Fruit fly (Drosophila melanogaster): ENCODE measurements around the gene CG13599.

Gene CG13599

dm6 chr3R:23910260-23910887, 21.1 kb upstream of the CG13599 start:
- TF ChIP-seq psq (GFP tag; optimal IDR thresholded peaks at IDR 0.05) (no peak), ey (GFP tag; optimal IDR thresholded peaks at IDR 0.05) (no peak), Vsx2 (GFP tag; optimal IDR thresholded peaks at IDR 0.05; ENCODE audit: partially characterized antibody) (no peak), foxo (GFP tag; optimal IDR thresholded peaks at IDR 0.05) (no peak), N (GFP tag; optimal IDR thresholded peaks at IDR 0.05) (no peak), OdsH (GFP tag; optimal IDR thresholded peaks at IDR 0.05) (no peak), GATAd (GFP tag; optimal IDR thresholded peaks at IDR 0.05) (no peak), usp (GFP tag; optimal IDR thresholded peaks at IDR 0.05) (no peak), h (GFP tag; optimal IDR thresholded peaks at IDR 0.05) (no peak), br (GFP tag; optimal IDR thresholded peaks at IDR 0.05) (no peak), Myc (optimal IDR thresholded peaks at IDR 0.05) (no peak)

dm6 chr3R:23911073-23911690, 20.3 kb upstream of the CG13599 start:
- TF ChIP-seq Mio (GFP tag; optimal IDR thresholded peaks at IDR 0.05) = no peak
- no peak for TF ChIP-seq br (GFP tag; optimal IDR thresholded peaks at IDR 0.05)
- TF ChIP-seq Dfd (GFP tag; optimal IDR thresholded peaks at IDR 0.05) = peak; percentile 11
- no peak for TF ChIP-seq Myc (optimal IDR thresholded peaks at IDR 0.05)
- no peak for TF ChIP-seq sv (GFP tag; optimal IDR thresholded peaks at IDR 0.05)

- TF ChIP-seq Dfd (GFP tag; optimal IDR thresholded peaks at IDR 0.05) = peak; percentile 41
- TF ChIP-seq br (GFP tag; optimal IDR thresholded peaks at IDR 0.05) = no peak
Observed at dm6 chr3R:23912349-23912748, 19.1 kb upstream of the CG13599 start.

dm6 chr3R:23914415-23915041, 16.9 kb upstream of the CG13599 start:
- TF ChIP-seq N (GFP tag; optimal IDR thresholded peaks at IDR 0.05) (no peak), Sp1 (GFP tag; optimal IDR thresholded peaks at IDR 0.05) (no peak), foxo (GFP tag; optimal IDR thresholded peaks at IDR 0.05) (no peak), dsf (GFP tag; optimal IDR thresholded peaks at IDR 0.05; ENCODE audit: borderline replicate concordance) (no peak), Rel (GFP tag; optimal IDR thresholded peaks at IDR 0.05) (no peak), Rel (tag; optimal IDR thresholded peaks at IDR 0.05) (no peak), Dif (GFP tag; optimal IDR thresholded peaks at IDR 0.05; ENCODE audit: partially characterized antibody) (peak; percentile 1), CrebA (GFP tag; optimal IDR thresholded peaks at IDR 0.05; ENCODE audit: borderline replicate concordance) (no peak), OdsH (GFP tag; optimal IDR thresholded peaks at IDR 0.05) (no peak), Vsx2 (GFP tag; optimal IDR thresholded peaks at IDR 0.05; ENCODE audit: partially characterized antibody) (peak; percentile 3)

- TF ChIP-seq N (GFP tag; optimal IDR thresholded peaks at IDR 0.05) = no peak
- TF ChIP-seq HLH106 (tag; optimal IDR thresholded peaks at IDR 0.05) = peak; percentile 94
- peak; percentile 48 for TF ChIP-seq CrebA (GFP tag; optimal IDR thresholded peaks at IDR 0.05; ENCODE audit: borderline replicate concordance)
- peak; percentile 93 for TF ChIP-seq sage (GFP tag; optimal IDR thresholded peaks at IDR 0.05)
- TF ChIP-seq fru (GFP tag; optimal IDR thresholded peaks at IDR 0.05) = peak; percentile 94
- peak; percentile 79 for TF ChIP-seq Rel (GFP tag; optimal IDR thresholded peaks at IDR 0.05)
- TF ChIP-seq Rel (tag; optimal IDR thresholded peaks at IDR 0.05) = peak; percentile 68
- TF ChIP-seq Dif (GFP tag; optimal IDR thresholded peaks at IDR 0.05; ENCODE audit: partially characterized antibody) = no peak
- TF ChIP-seq dmrt93B (GFP tag; optimal IDR thresholded peaks at IDR 0.05) = peak; percentile 86
- peak; percentile 93 for TF ChIP-seq ey (GFP tag; optimal IDR thresholded peaks at IDR 0.05)
- no peak for TF ChIP-seq pan (optimal IDR thresholded peaks at IDR 0.05)
- no peak for TF ChIP-seq sv (GFP tag; optimal IDR thresholded peaks at IDR 0.05)
- peak; percentile 71 for TF ChIP-seq Jra (GFP tag; optimal IDR thresholded peaks at IDR 0.05)
- no peak for TF ChIP-seq jim (GFP tag; optimal IDR thresholded peaks at IDR 0.05)
- no peak for TF ChIP-seq dl (GFP tag; optimal IDR thresholded peaks at IDR 0.05; ENCODE audit: insufficient read depth in 1 of 2, partially characterized antibody in 2 of 2)
- peak; percentile 89 for TF ChIP-seq brk (GFP tag; optimal IDR thresholded peaks at IDR 0.05)
- TF ChIP-seq CG9705 (GFP tag; optimal IDR thresholded peaks at IDR 0.05) = peak; percentile 80
- peak; percentile 80 for TF ChIP-seq CG32264 (GFP tag; optimal IDR thresholded peaks at IDR 0.05)
- peak; percentile 19 for TF ChIP-seq GATAd (GFP tag; optimal IDR thresholded peaks at IDR 0.05)
- TF ChIP-seq rgr (GFP tag; optimal IDR thresholded peaks at IDR 0.05) = peak; percentile 95
- TF ChIP-seq Dfd (GFP tag; optimal IDR thresholded peaks at IDR 0.05) = no peak
- no peak for TF ChIP-seq Abd-B (GFP tag; optimal IDR thresholded peaks at IDR 0.05)
- no peak for TF ChIP-seq Myc (optimal IDR thresholded peaks at IDR 0.05)
- peak; percentile 95 for TF ChIP-seq OdsH (GFP tag; optimal IDR thresholded peaks at IDR 0.05)
- TF ChIP-seq usp (GFP tag; optimal IDR thresholded peaks at IDR 0.05) = no peak
- no peak for TF ChIP-seq Mio (GFP tag; optimal IDR thresholded peaks at IDR 0.05)
- peak; percentile 90 for TF ChIP-seq woc (GFP tag; optimal IDR thresholded peaks at IDR 0.05)
- TF ChIP-seq psq (GFP tag; optimal IDR thresholded peaks at IDR 0.05) = peak; percentile 89
- no peak for TF ChIP-seq Vsx2 (GFP tag; optimal IDR thresholded peaks at IDR 0.05; ENCODE audit: partially characterized antibody)
- TF ChIP-seq dsf (GFP tag; optimal IDR thresholded peaks at IDR 0.05; ENCODE audit: borderline replicate concordance) = peak; percentile 82
- peak; percentile 94 for TF ChIP-seq Sp1 (GFP tag; optimal IDR thresholded peaks at IDR 0.05)
- TF ChIP-seq foxo (GFP tag; optimal IDR thresholded peaks at IDR 0.05) = peak in 1 of 2 experiments; percentile 95
- TF ChIP-seq Hr78 (GFP tag; optimal IDR thresholded peaks at IDR 0.05) = no peak
- peak; percentile 95 for TF ChIP-seq h (GFP tag; optimal IDR thresholded peaks at IDR 0.05)
- peak; percentile 94 for TF ChIP-seq br (GFP tag; optimal IDR thresholded peaks at IDR 0.05)
- no peak for TF ChIP-seq lola (GFP tag; optimal IDR thresholded peaks at IDR 0.05)
Observed at dm6 chr3R:23915042-23915428, 16.4 kb upstream of the CG13599 start.
